Fruit fly (Drosophila melanogaster) whole organism, embryonic: ENCODE results near the gene Atg14.
A peak's percentile ranks its signal among the peaks of the same experiment; 100 is the strongest.

Source experiments
- ATbp ChIP-seq: fragments of 200-800 bp; sonication (Bioruptor generic); optimal IDR thresholded peaks from 2 replicates; lab custom pipeline; 2017; ENCODE audit warnings: missing biosample characterization, mild to moderate bottlenecking, missing genetic modification characterization, missing genetic modification reagents
- Adf1 ChIP-seq: fragments of 200-800 bp; sonication (Bioruptor generic); IDR thresholded peaks from 2 replicates; pipeline ENCODE4 v1.3.6; 2022; ENCODE audit warnings: missing biosample characterization, missing genetic modification characterization
- B-H1 ChIP-seq: fragments of 200-800 bp; sonication (Bioruptor generic); IDR thresholded peaks from 3 replicates; pipeline ENCODE4 v1.3.6; 2022; ENCODE audit warnings: missing biosample characterization, missing genetic modification characterization
- BEAF-32 ChIP-seq: fragments of 200-800 bp; sonication (Bioruptor generic); optimal IDR thresholded peaks from 3 replicates; lab custom pipeline; 2017; ENCODE audit warnings: missing biosample characterization, missing genetic modification characterization, mild to moderate bottlenecking, moderate library complexity, missing genetic modification reagents
- C15 ChIP-seq: fragments of 200-800 bp; sonication (Bioruptor generic); IDR thresholded peaks from 3 replicates; pipeline ENCODE4 v1.3.6; 2022; ENCODE audit warnings: missing biosample characterization, missing genetic modification characterization
- CG10979 ChIP-seq: fragments of 200-800 bp; sonication (Bioruptor generic); optimal IDR thresholded peaks from 2 replicates; lab custom pipeline; 2018; ENCODE audit warnings: missing biosample characterization, mild to moderate bottlenecking, missing genetic modification characterization, moderate library complexity
- CG12942 ChIP-seq: fragments of 200-800 bp; sonication (Bioruptor generic); optimal IDR thresholded peaks from 3 replicates; lab custom pipeline; 2016; ENCODE audit warnings: missing biosample characterization, missing genetic modification characterization
- CG13424 ChIP-seq: fragments of 200-800 bp; sonication (Bioruptor generic); optimal IDR thresholded peaks from 2 replicates; lab custom pipeline; 2019; ENCODE audit warnings: missing biosample characterization, mild to moderate bottlenecking, missing genetic modification characterization, moderate library complexity
- CG14860 ChIP-seq: fragments of 200-800 bp; sonication (Bioruptor generic); IDR thresholded peaks from 3 replicates; pipeline ENCODE4 v1.3.6; 2022; ENCODE audit warnings: missing biosample characterization, missing genetic modification characterization; ENCODE audit not compliant: partially characterized antibody
- CG1529 ChIP-seq: fragments of 200-800 bp; sonication (Bioruptor generic); optimal IDR thresholded peaks from 3 replicates; lab custom pipeline; 2018; ENCODE audit warnings: missing biosample characterization, missing genetic modification characterization
- CG16813 ChIP-seq: fragments of 200-800 bp; sonication (Bioruptor generic); IDR thresholded peaks from 3 replicates; pipeline ENCODE4 v1.3.6; 2022; ENCODE audit warnings: missing biosample characterization, missing genetic modification characterization; ENCODE audit not compliant: partially characterized antibody
- CG17568 ChIP-seq: fragments of 200-800 bp; sonication (Bioruptor generic); optimal IDR thresholded peaks from 2 replicates; lab custom pipeline; 2018; ENCODE audit warnings: missing biosample characterization, mild to moderate bottlenecking, missing genetic modification characterization, moderate library complexity
- CG2712 ChIP-seq: fragments of 200-800 bp; optimal IDR thresholded peaks from 3 replicates; lab custom pipeline; 2019; ENCODE audit warnings: missing biosample characterization, mild to moderate bottlenecking, missing genetic modification characterization, moderate library complexity
- CG31388 ChIP-seq: fragments of 200-800 bp; sonication (Bioruptor generic); optimal IDR thresholded peaks from 2 replicates; lab custom pipeline; 2016; ENCODE audit warnings: missing biosample characterization, missing genetic modification characterization
- CG3281 ChIP-seq: fragments of 200-800 bp; sonication (Bioruptor generic); optimal IDR thresholded peaks from 3 replicates; lab custom pipeline; 2017; ENCODE audit warnings: missing biosample characterization, mild to moderate bottlenecking, missing genetic modification characterization
- CG4282 ChIP-seq: fragments of 200-800 bp; sonication (Bioruptor generic); optimal IDR thresholded peaks from 2 replicates; lab custom pipeline; 2016; ENCODE audit warnings: missing biosample characterization, missing genetic modification characterization
- CG8281 ChIP-seq: fragments of 200-800 bp; sonication (Bioruptor generic); optimal IDR thresholded peaks from 2 replicates; lab custom pipeline; 2018; ENCODE audit warnings: missing biosample characterization, mild to moderate bottlenecking, missing genetic modification characterization, moderate library complexity
- CG9932 ChIP-seq: fragments of 200-800 bp; sonication (Bioruptor generic); IDR thresholded peaks from 2 replicates; pipeline ENCODE4 v1.3.6; 2022; ENCODE audit warnings: missing biosample characterization, missing genetic modification characterization
- CoRest ChIP-seq: fragments of 200-800 bp; sonication (Bioruptor generic); optimal IDR thresholded peaks from 3 replicates; lab custom pipeline; 2018; ENCODE audit warnings: missing biosample characterization, mild to moderate bottlenecking, missing genetic modification characterization, moderate library complexity
- D19A ChIP-seq: fragments of 200-800 bp; optimal IDR thresholded peaks from 3 replicates; lab custom pipeline; 2019; ENCODE audit warnings: missing biosample characterization, mild to moderate bottlenecking, missing genetic modification characterization, moderate library complexity
- Gsc ChIP-seq: fragments of 200-800 bp; sonication (Bioruptor generic); IDR thresholded peaks from 2 replicates; pipeline ENCODE4 v1.3.6; 2022; ENCODE audit warnings: missing biosample characterization, missing genetic modification characterization
- H2.0 ChIP-seq: fragments of 200-800 bp; sonication (Bioruptor generic); IDR thresholded peaks from 2 replicates; pipeline ENCODE4 v1.3.6; 2022; ENCODE audit warnings: missing biosample characterization, missing genetic modification characterization
- HmgD ChIP-seq: fragments of 200-800 bp; sonication (Bioruptor generic); optimal IDR thresholded peaks from 3 replicates; lab custom pipeline; 2016; ENCODE audit warnings: missing biosample characterization, missing genetic modification characterization
- HmgZ ChIP-seq: fragments of 200-800 bp; sonication (Bioruptor generic); optimal IDR thresholded peaks from 2 replicates; lab custom pipeline; 2018; ENCODE audit warnings: missing biosample characterization, mild to moderate bottlenecking, missing genetic modification characterization
- Hmr ChIP-seq: fragments of 200-800 bp; sonication (Bioruptor generic); optimal IDR thresholded peaks from 3 replicates; lab custom pipeline; 2017; ENCODE audit warnings: mild to moderate bottlenecking, missing biosample characterization, missing genetic modification reagents, missing genetic modification characterization
- Hr51 ChIP-seq, 2 experiments: fragments of 200-800 bp; sonication (Bioruptor generic); optimal IDR thresholded peaks; 2 replicates in 1 of 2; 3 replicates in 1 of 2; lab custom pipeline; 2016 to 2018; ENCODE audit warnings: missing biosample characterization in 2 of 2, missing genetic modification characterization in 2 of 2, mild to moderate bottlenecking in 1 of 2, moderate library complexity in 1 of 2
- Hsf ChIP-seq: fragments of 200-800 bp; sonication (Bioruptor generic); optimal IDR thresholded peaks from 3 replicates; lab custom pipeline; 2016; ENCODE audit warnings: missing biosample characterization, missing genetic modification characterization
- Med ChIP-seq: fragments of 200-800 bp; sonication (Bioruptor generic); peaks from one replicate; lab custom pipeline; 2016; ENCODE audit warnings: missing biosample characterization, missing genetic modification characterization, mild to moderate bottlenecking, inconsistent platforms, moderate library complexity
- PHDP ChIP-seq: fragments of 200-800 bp; sonication (Bioruptor generic); optimal IDR thresholded peaks from 3 replicates; lab custom pipeline; 2018; ENCODE audit warnings: missing biosample characterization, mild to moderate bottlenecking, missing genetic modification characterization, moderate library complexity
- Xrp1 ChIP-seq: fragments of 200-800 bp; sonication (Bioruptor generic); IDR thresholded peaks from 2 replicates; pipeline ENCODE4 v1.3.6; 2022; ENCODE audit warnings: missing biosample characterization, missing genetic modification characterization
- ap ChIP-seq: fragments of 200-800 bp; sonication (Bioruptor generic); IDR thresholded peaks from 2 replicates; pipeline ENCODE4 v1.3.6; 2022; ENCODE audit warnings: missing biosample characterization, missing genetic modification characterization
- caup ChIP-seq: fragments of 200-800 bp; sonication (Bioruptor generic); optimal IDR thresholded peaks from 3 replicates; lab custom pipeline; 2017; ENCODE audit warnings: missing biosample characterization, mild to moderate bottlenecking, missing genetic modification characterization, moderate library complexity; ENCODE audit not compliant: severe bottlenecking
- chm ChIP-seq: fragments of 200-800 bp; sonication (Bioruptor generic); IDR thresholded peaks from 2 replicates; pipeline ENCODE4 v1.3.6; 2022; ENCODE audit warnings: missing biosample characterization, missing genetic modification characterization
- croc ChIP-seq: fragments of 200-800 bp; sonication (Bioruptor generic); conservative IDR thresholded peaks from 3 replicates; pipeline ENCODE4 v1.3.6; 2022; ENCODE audit warnings: missing biosample characterization, missing genetic modification characterization
- fd3F ChIP-seq: fragments of 200-800 bp; sonication (Bioruptor generic); optimal IDR thresholded peaks from 2 replicates; lab custom pipeline; 2018; ENCODE audit warnings: missing biosample characterization, mild to moderate bottlenecking, missing genetic modification characterization, moderate library complexity
- gce ChIP-seq: fragments of 200-800 bp; sonication (Bioruptor generic); IDR thresholded peaks from 3 replicates; pipeline ENCODE4 v1.3.6; 2022; ENCODE audit warnings: missing biosample characterization, missing genetic modification characterization
- her ChIP-seq: fragments of 200-800 bp; sonication (Bioruptor generic); optimal IDR thresholded peaks from 2 replicates; lab custom pipeline; 2016; ENCODE audit warnings: missing biosample characterization, missing genetic modification characterization
- hkb ChIP-seq, 2 experiments: fragments of 200-800 bp in 1 of 2; fragments of >200 bp in 1 of 2; sonication (Bioruptor generic) in 1 of 2; IDR thresholded peaks in 1 of 2; optimal IDR thresholded peaks in 1 of 2; 2 replicates each; pipeline versions ENCODE4 v1.3.6 to Lab custom; 2017 to 2022; ENCODE audit warnings: missing biosample characterization in 1 of 2, missing genetic modification characterization in 1 of 2
- knrl ChIP-seq: fragments of 200-800 bp; sonication (Bioruptor generic); IDR thresholded peaks from 3 replicates; pipeline ENCODE4 v1.3.6; 2022; ENCODE audit warnings: missing biosample characterization, missing genetic modification characterization; ENCODE audit not compliant: partially characterized antibody
- run ChIP-seq: fragments of 200-800 bp; sonication (Bioruptor generic); optimal IDR thresholded peaks from 3 replicates; lab custom pipeline; 2018; ENCODE audit warnings: missing biosample characterization, mild to moderate bottlenecking, missing genetic modification characterization
- sc ChIP-seq, 3 experiments: fragments of >200 bp in 2 of 3; fragments of 200-800 bp in 1 of 3; sonication (Bioruptor generic) in 1 of 3; optimal IDR thresholded peaks; 2 replicates in 2 of 3; 3 replicates in 1 of 3; lab custom pipeline; 2017; ENCODE audit warnings: mild to moderate bottlenecking in 1 of 3, missing biosample characterization in 1 of 3, missing genetic modification characterization in 1 of 3, missing genetic modification reagents in 1 of 3
- slou ChIP-seq: fragments of 200-800 bp; sonication (Bioruptor generic); optimal IDR thresholded peaks from 3 replicates; lab custom pipeline; 2016; ENCODE audit warnings: missing biosample characterization, missing genetic modification characterization
- stwl ChIP-seq: fragments of 200-800 bp; sonication (Bioruptor generic); optimal IDR thresholded peaks from 3 replicates; lab custom pipeline; 2018; ENCODE audit warnings: missing biosample characterization, mild to moderate bottlenecking, missing genetic modification characterization, moderate library complexity
- trem ChIP-seq: fragments of 200-800 bp; optimal IDR thresholded peaks from 3 replicates; lab custom pipeline; 2019; ENCODE audit warnings: missing biosample characterization, mild to moderate bottlenecking, missing genetic modification characterization, moderate library complexity
- twi ChIP-seq: fragments of 200-800 bp; optimal IDR thresholded peaks from 2 replicates; lab custom pipeline; 2019; ENCODE audit warnings: missing biosample characterization, mild to moderate bottlenecking, missing genetic modification characterization, moderate library complexity
- zen ChIP-seq: fragments of 200-800 bp; sonication (Bioruptor generic); optimal IDR thresholded peaks from 3 replicates; lab custom pipeline; 2018; ENCODE audit warnings: missing biosample characterization, mild to moderate bottlenecking, missing genetic modification characterization, moderate library complexity

Atg14 gene

dm6 chr3R:29083459-29084457 is 32.4 kb upstream of the Atg14 start (continued):
- TF ChIP-seq HmgZ (tag; lab: Kevin White, UChicago) (no peak), chm (no peak), HmgD (no peak), CG1529 (GFP tag; lab: Kevin White, UChicago) (peak; percentile 47), CG3281 (GFP tag; lab: Kevin White, UChicago) (no peak), CoRest (tag; lab: Kevin White, UChicago) (no peak), Hr51 (GFP tag; optimal IDR thresholded peaks at IDR 0.05; lab: Kevin White, UChicago) (no peak), sc (optimal IDR thresholded peaks at IDR 0.05; lab: Kevin White, UChicago) (no peak), sc (GFP tag; optimal IDR thresholded peaks at IDR 0.05; lab: Kevin White, UChicago) (peak; percentile 6), Hsf (GFP tag; lab: Kevin White, UChicago) (no peak), H2.0 (no peak), CG17568 (peak; percentile 30), twi (tag; lab: Kevin White, UChicago) (peak; percentile 89), run (tag; lab: Kevin White, UChicago) (no peak), her (GFP tag; lab: Kevin White, UChicago) (no peak), trem (tag; lab: Kevin White, UChicago) (no peak), gce (GFP tag; lab: Robert Waterston, UW) (0 out of 3 replicates have a peak, but pooled peaks have one; percentile 40), Adf1 (GFP tag; lab: Robert Waterston, UW) (no peak), stwl (tag; lab: Kevin White, UChicago) (peak; percentile 25), Gsc (no peak), CG9932 (no peak), CG8281 (no peak), Hmr (GFP tag; lab: Kevin White, UChicago) (no peak), croc (no peak), ATbp (GFP tag; lab: Kevin White, UChicago) (peak; percentile 70), CG10979 (tag; lab: Kevin White, UChicago) (peak; percentile 1), hkb (optimal IDR thresholded peaks at IDR 0.05; lab: Kevin White, UChicago) (no peak), hkb (GFP tag; IDR thresholded peaks at IDR 0.05; lab: Robert Waterston, UW) (0 out of 2 replicates have a peak, but pooled peaks have one; percentile 17), fd3F (GFP tag; lab: Kevin White, UChicago) (no peak), CG12942 (GFP tag; lab: Kevin White, UChicago) (no peak), D19A (tag; lab: Kevin White, UChicago) (peak; percentile 21), caup (GFP tag; lab: Kevin White, UChicago) (no peak), Med (peak; percentile 55), CG16813 (no peak), CG31388 (GFP tag; lab: Kevin White, UChicago) (no peak), C15 (no peak), CG4282 (GFP tag; lab: Kevin White, UChicago) (no peak), ap (GFP tag; lab: Robert Waterston, UW) (no peak), zen (tag; lab: Kevin White, UChicago) (peak; percentile 1), BEAF-32 (GFP tag; lab: Kevin White, UChicago) (no peak), CG14860 (no peak), knrl (no peak), slou (no peak), PHDP (tag; lab: Kevin White, UChicago) (peak; percentile 5), CG2712 (no peak), B-H1 (GFP tag; lab: Robert Waterston, UW) (no peak), CG13424 (no peak), Xrp1 (GFP tag; lab: Robert Waterston, UW) (peak; percentile 35; the same call in 1 of the 2 replicates)
